Worm (Caenorhabditis elegans): ENCODE data around the gene B0524.2.

DNA sequence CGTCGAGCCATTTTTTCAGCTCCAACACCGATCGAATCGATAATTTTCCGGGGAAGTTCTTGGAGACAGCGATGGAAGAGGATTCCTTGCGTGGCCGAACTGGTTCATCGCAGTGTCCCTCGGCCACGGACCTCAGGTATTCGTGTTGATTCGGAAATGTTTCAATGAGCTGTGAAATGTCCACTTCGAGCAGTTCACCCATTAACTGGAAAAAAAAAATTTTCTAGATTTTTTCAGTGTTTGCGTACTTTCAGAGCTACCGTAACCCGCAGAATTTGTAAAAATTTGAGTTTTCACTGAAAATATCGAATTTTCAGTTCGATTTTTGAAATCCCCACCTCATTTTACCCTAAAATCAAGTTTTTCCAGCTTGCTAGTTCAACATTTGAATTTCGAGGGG lies 54.0 kb downstream of the B0524.2 start:
- TF ChIP-seq lin-15B (tag; optimal IDR thresholded peaks at IDR 0.05), result no peak
- no peak for TF ChIP-seq elt-3 (tag; optimal IDR thresholded peaks at IDR 0.05)
- TF ChIP-seq ceh-16 (tag; optimal IDR thresholded peaks at IDR 0.05), result no peak
- no peak for TF ChIP-seq nhr-43 (tag; optimal IDR thresholded peaks at IDR 0.05; ENCODE audit: poor library complexity, severe bottlenecking)
- TF ChIP-seq ZK546.5 (tag; optimal IDR thresholded peaks at IDR 0.05), result no peak
- no peak for TF ChIP-seq nhr-25 (tag; optimal IDR thresholded peaks at IDR 0.05)
- no peak for TF ChIP-seq nhr-23 (tag; optimal IDR thresholded peaks at IDR 0.05)
- TF ChIP-seq sea-2 (GFP tag; optimal IDR thresholded peaks at IDR 0.05), result no peak
- TF ChIP-seq elt-1 (tag; optimal IDR thresholded peaks at IDR 0.05), result no peak
